Worm (Caenorhabditis elegans) whole organism, mixed stage, embryonic: Measurements from ENCODE around the gene vha-18.

Experiments
- ceh-43 ChIP-seq: fragments of 200-800 bp; sonication (Bioruptor generic); optimal IDR thresholded peaks from 2 replicates; lab custom pipeline; 2018; ENCODE audit warnings: mild to moderate bottlenecking, missing genetic modification characterization, moderate library complexity, missing compliant biosample characterization
- elt-3 ChIP-seq: fragments of 150-350 bp; optimal IDR thresholded peaks from 2 replicates; lab custom pipeline; 2014; ENCODE audit warnings: missing biosample characterization, missing genetic modification characterization
- lin-13 ChIP-seq: fragments of 150-350 bp; optimal IDR thresholded peaks from 2 replicates; lab custom pipeline; 2014; ENCODE audit warnings: missing biosample characterization, missing genetic modification characterization
- nhr-76 ChIP-seq: sonication (generic microtip); optimal IDR thresholded peaks from 2 replicates; lab custom pipeline; 2017; ENCODE audit warnings: missing biosample characterization, missing genetic modification characterization
- pha-4 ChIP-seq: fragments of 150-350 bp; optimal IDR thresholded peaks from 2 replicates; lab custom pipeline; 2018; ENCODE audit warnings: missing biosample characterization, missing genetic modification reagents, missing genetic modification characterization
- sptf-1 ChIP-seq: sonication (generic microtip); optimal IDR thresholded peaks from 2 replicates; lab custom pipeline; 2017; ENCODE audit warnings: mild to moderate bottlenecking, missing genetic modification characterization, moderate library complexity, missing compliant biosample characterization

DNA sequence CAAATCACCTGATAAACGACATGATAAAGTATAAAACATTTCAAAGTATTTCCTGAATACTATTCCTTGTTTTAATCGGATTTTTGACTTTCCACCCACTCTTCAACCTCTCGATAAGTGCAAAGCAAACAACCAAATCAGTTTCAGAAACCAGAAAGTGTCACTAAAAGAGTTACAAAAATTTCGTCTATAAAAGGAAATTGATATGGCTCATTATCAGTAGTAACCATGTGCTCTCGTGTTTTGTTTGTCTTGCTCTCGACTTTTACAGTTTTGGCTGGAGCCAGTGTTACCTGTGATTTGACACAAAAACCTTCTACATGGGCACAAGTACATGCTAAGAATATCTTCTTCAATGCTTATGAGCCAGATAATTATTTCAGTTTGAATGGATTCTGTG, 29.6 kb downstream of the vha-18 start, which contains the start of gene F52E1.14:
- no peak for TF ChIP-seq elt-3 (tag; lab: Kevin White, UChicago)
- TF ChIP-seq nhr-76 (tag; lab: Kevin White, UChicago): no peak
- no peak for TF ChIP-seq lin-13 (tag; lab: Kevin White, UChicago)
- no peak for TF ChIP-seq pha-4
- no peak for TF ChIP-seq ceh-43 (GFP tag; lab: Kevin White, UChicago)
- TF ChIP-seq sptf-1: no peak
